Worm (Caenorhabditis elegans): Measurements from ENCODE around the gene abu-8.

- no peak for TF ChIP-seq ama-1 (optimal IDR thresholded peaks at IDR 0.05)
- TF ChIP-seq pes-1 (GFP tag; IDR thresholded peaks at IDR 0.05), result no peak
- TF ChIP-seq tbx-37 (GFP tag; conservative IDR thresholded peaks at IDR 0.05), result no peak
- no peak for TF ChIP-seq tra-4 (tag; optimal IDR thresholded peaks at IDR 0.05)
- no peak for TF ChIP-seq tbx-11 (GFP tag; IDR thresholded peaks at IDR 0.05)
- no peak for TF ChIP-seq B0310.2 (tag; optimal IDR thresholded peaks at IDR 0.05)
- TF ChIP-seq flt-1 (GFP tag; IDR thresholded peaks at IDR 0.05), result no peak
Measured at ce11 chrV:5150880-5151279, 43.5 kb downstream of the abu-8 start, which contains the start of gene srh-130.

Data from whole organism, early embryonic.